Worm (Caenorhabditis elegans) whole organism, late embryonic: Measurements from ENCODE around the gene srd-59.

Experiments
- F13H6.1 ChIP-seq: sonication (generic microtip); optimal IDR thresholded peaks from 2 replicates; lab custom pipeline; 2016; ENCODE audit warnings: missing genetic modification characterization, missing compliant biosample characterization
- ama-1 ChIP-seq: fragments of 150-350 bp; optimal IDR thresholded peaks from 2 replicates; lab custom pipeline; 2014
- dmd-4 ChIP-seq: sonication (generic microtip); optimal IDR thresholded peaks from 2 replicates; lab custom pipeline; 2016; ENCODE audit warnings: borderline replicate concordance, missing genetic modification characterization, missing compliant biosample characterization
- ets-4 ChIP-seq: sonication (generic microtip); optimal IDR thresholded peaks from 2 replicates; lab custom pipeline; 2016; ENCODE audit warnings: missing genetic modification characterization, missing compliant biosample characterization
- fax-1 ChIP-seq: sonication (generic microtip); optimal IDR thresholded peaks from 2 replicates; lab custom pipeline; 2016; ENCODE audit warnings: missing genotype, missing genetic modification characterization, missing compliant biosample characterization
- fkh-10 ChIP-seq: fragments of 150-350 bp; optimal IDR thresholded peaks from 2 replicates; lab custom pipeline; 2014; ENCODE audit warnings: missing biosample characterization, missing genetic modification reagents, missing genetic modification characterization
- lin-11 ChIP-seq: fragments of 200-800 bp; sonication (Bioruptor generic); optimal IDR thresholded peaks from 2 replicates; lab custom pipeline; 2018; ENCODE audit warnings: mild to moderate bottlenecking, missing genetic modification characterization, missing compliant biosample characterization
- nhr-11 ChIP-seq: fragments of 150-350 bp; optimal IDR thresholded peaks from 2 replicates; lab custom pipeline; 2014; ENCODE audit warnings: missing biosample characterization, missing genetic modification characterization
- pat-9 ChIP-seq: fragments of 200-800 bp; sonication (Bioruptor generic); optimal IDR thresholded peaks from 2 replicates; lab custom pipeline; 2018; ENCODE audit warnings: mild to moderate bottlenecking, missing genetic modification characterization, moderate library complexity, missing compliant biosample characterization
- pha-2 ChIP-seq: sonication (generic microtip); optimal IDR thresholded peaks from 2 replicates; lab custom pipeline; 2017; ENCODE audit warnings: mild to moderate bottlenecking, missing genetic modification characterization, missing compliant biosample characterization
- pha-4 ChIP-seq: fragments of 150-350 bp; optimal IDR thresholded peaks from 2 replicates; lab custom pipeline; 2018; ENCODE audit warnings: missing biosample characterization, missing genetic modification reagents, missing genetic modification characterization
- ref-2 ChIP-seq: sonication (generic microtip); optimal IDR thresholded peaks from 2 replicates; lab custom pipeline; 2016; ENCODE audit warnings: missing genetic modification characterization, missing compliant biosample characterization
- tbx-2 ChIP-seq: sonication (generic microtip); optimal IDR thresholded peaks from 2 replicates; lab custom pipeline; 2016; ENCODE audit warnings: missing genetic modification characterization, missing compliant biosample characterization
- tbx-7 ChIP-seq: sonication (generic microtip); optimal IDR thresholded peaks from 2 replicates; lab custom pipeline; 2016; ENCODE audit warnings: missing genotype, missing genetic modification characterization, missing compliant biosample characterization

DNA sequence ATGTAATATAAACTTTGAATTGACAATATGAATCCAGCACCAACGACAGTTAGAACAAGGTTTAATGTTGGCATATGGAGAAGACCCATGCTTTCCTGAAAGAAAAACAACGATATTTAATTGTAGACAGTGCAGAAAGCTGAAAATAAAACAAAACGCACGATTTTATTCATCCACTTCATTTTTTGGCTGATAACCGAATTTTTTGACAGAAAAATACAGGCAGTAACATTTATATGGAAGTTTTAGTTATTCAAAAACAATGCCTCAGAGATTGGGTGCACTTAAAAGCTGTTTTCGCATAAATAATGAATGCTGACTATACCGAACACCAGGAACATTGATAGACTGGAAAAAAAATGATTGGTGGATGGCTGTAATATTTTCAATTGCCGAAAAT is 39.7 kb upstream of the srd-59 start, which contains the start of gene mfsd-13.2:
- TF ChIP-seq F13H6.1 (tag; lab: Kevin White, UChicago): no peak
- no peak for TF ChIP-seq ets-4
- TF ChIP-seq nhr-11 (tag; lab: Kevin White, UChicago): no peak
- TF ChIP-seq fax-1 (tag; lab: Kevin White, UChicago): no peak
- TF ChIP-seq dmd-4 (tag; lab: Kevin White, UChicago): no peak
- no peak for TF ChIP-seq pat-9 (tag; lab: Kevin White, UChicago)
- no peak for TF ChIP-seq ama-1 (lab: Kevin White, UChicago)
- no peak for TF ChIP-seq tbx-7
- TF ChIP-seq ref-2: no peak
- TF ChIP-seq fkh-10 (GFP tag; lab: Kevin White, UChicago): no peak
- TF ChIP-seq pha-4 (tag; lab: Kevin White, UChicago): no peak
- TF ChIP-seq lin-11 (tag; lab: Kevin White, UChicago): no peak
- TF ChIP-seq tbx-2: no peak
- no peak for TF ChIP-seq pha-2
